Worm (Caenorhabditis elegans) whole organism, mixed stage, embryonic: ENCODE results near the gene srh-128.

ENCODE experiments used
- ces-1 ChIP-seq: fragments of 150-350 bp; optimal IDR thresholded peaks from 2 replicates; lab custom pipeline; 2014; ENCODE audit warnings: missing biosample characterization, missing genetic modification reagents, missing genetic modification characterization
- elt-3 ChIP-seq: fragments of 150-350 bp; optimal IDR thresholded peaks from 2 replicates; lab custom pipeline; 2014; ENCODE audit warnings: missing biosample characterization, missing genetic modification characterization
- flh-1 ChIP-seq: fragments of 200-800 bp; sonication (Bioruptor generic); optimal IDR thresholded peaks from 2 replicates; lab custom pipeline; 2018; ENCODE audit warnings: mild to moderate bottlenecking, missing genetic modification characterization, moderate library complexity, missing compliant biosample characterization
- lsy-2 ChIP-seq: fragments of 150-350 bp; optimal IDR thresholded peaks from 2 replicates; lab custom pipeline; 2014; ENCODE audit warnings: missing biosample characterization, missing genetic modification characterization
- nhr-12 ChIP-seq: fragments of 150-350 bp; optimal IDR thresholded peaks from 2 replicates; lab custom pipeline; 2014; ENCODE audit warnings: missing biosample characterization, missing genetic modification characterization
- snpc-4 ChIP-seq: fragments of 150-350 bp; optimal IDR thresholded peaks from 2 replicates; lab custom pipeline; 2014; ENCODE audit warnings: missing biosample characterization, missing genetic modification characterization
- unc-62 ChIP-seq: fragments of 150-350 bp; optimal IDR thresholded peaks from 2 replicates; lab custom pipeline; 2014; ENCODE audit warnings: missing biosample characterization, missing genetic modification reagents, missing genetic modification characterization

- TF ChIP-seq elt-3 (no peak), unc-62 (GFP tag; lab: Kevin White, UChicago) (no peak), snpc-4 (tag; lab: Kevin White, UChicago) (no peak), ces-1 (no peak), flh-1 (no peak), lsy-2 (tag; lab: Kevin White, UChicago) (no peak), nhr-12 (tag; lab: Kevin White, UChicago) (no peak)
Measured at ce11 chrII:2751278-2751677, 46.2 kb upstream of the srh-128 start.
